Worm (Caenorhabditis elegans) whole organism, L4 larva: ENCODE results near the gene cope-1.

Experiments used
- F26F4.8 ChIP-seq: fragments of 200-800 bp; sonication (Bioruptor generic); conservative IDR thresholded peaks from 2 replicates; pipeline ENCODE4 v1.3.6; 2022; ENCODE audit warnings: missing genetic modification characterization, missing compliant biosample characterization
- F37D6.2 ChIP-seq: sonication (generic microtip); optimal IDR thresholded peaks from 2 replicates; lab custom pipeline; 2016; ENCODE audit warnings: mild to moderate bottlenecking, missing genetic modification characterization, missing compliant biosample characterization
- F44E2.7 ChIP-seq: fragments of 200-800 bp; sonication (Bioruptor generic); IDR thresholded peaks from 2 replicates; pipeline ENCODE4 v2.1.2; 2022; ENCODE audit warnings: missing genetic modification characterization, missing compliant biosample characterization
- Y105C5A.15 ChIP-seq: fragments of 200-800 bp; sonication (Bioruptor generic); IDR thresholded peaks from 2 replicates; pipeline ENCODE4 v1.3.6; 2022; ENCODE audit warnings: missing genetic modification characterization, missing compliant biosample characterization
- ZK546.5 ChIP-seq, 2 experiments: sonication (generic microtip); optimal IDR thresholded peaks; 2 replicates each; lab custom pipeline; 2017; ENCODE audit warnings: missing biosample characterization in 2 of 2, missing genetic modification characterization in 2 of 2
- arid-1 ChIP-seq: fragments of 200-800 bp; sonication (Bioruptor generic); conservative IDR thresholded peaks from 2 replicates; pipeline ENCODE4 v1.3.6; 2022; ENCODE audit warnings: missing genetic modification reagents, missing genetic modification characterization, missing compliant biosample characterization
- ceh-20 ChIP-seq: fragments of 200-800 bp; sonication (Bioruptor generic); IDR thresholded peaks from 2 replicates; pipeline ENCODE4 v1.3.6; 2022; ENCODE audit warnings: missing genetic modification reagents, missing genetic modification characterization, missing compliant biosample characterization
- ceh-82 ChIP-seq: sonication (generic microtip); optimal IDR thresholded peaks from 2 replicates; lab custom pipeline; 2017; ENCODE audit warnings: missing biosample characterization, missing genetic modification characterization
- ces-1 ChIP-seq: fragments of 150-350 bp; sonication (generic microtip); optimal IDR thresholded peaks from 4 replicates; lab custom pipeline; 2014; ENCODE audit warnings: missing biosample characterization, missing genetic modification reagents, missing genetic modification characterization
- daf-16 ChIP-seq, 3 experiments: sonication (generic microtip); optimal IDR thresholded peaks; 2 replicates each; lab custom pipeline; 2016 to 2017; ENCODE audit warnings: missing genetic modification characterization in 3 of 3, missing genetic modification reagents in 3 of 3, mild to moderate bottlenecking in 2 of 3, missing compliant biosample characterization in 2 of 3, missing biosample characterization in 1 of 3, moderate library complexity in 1 of 3
- daf-8 ChIP-seq: fragments of 200-800 bp; sonication (Bioruptor generic); IDR thresholded peaks from 2 replicates; pipeline ENCODE4 v1.3.6; 2022; ENCODE audit warnings: missing genetic modification characterization, missing compliant biosample characterization
- duxl-1 ChIP-seq: sonication (generic microtip); optimal IDR thresholded peaks from 2 replicates; lab custom pipeline; 2016; ENCODE audit warnings: mild to moderate bottlenecking, missing genetic modification characterization, moderate library complexity, missing compliant biosample characterization; ENCODE audit not compliant: poor library complexity
- dve-1 ChIP-seq: sonication (generic microtip); optimal IDR thresholded peaks from 2 replicates; lab custom pipeline; 2017; ENCODE audit warnings: antibody characterized with exemption, mild to moderate bottlenecking, missing genetic modification characterization, missing compliant biosample characterization; ENCODE audit not compliant: insufficient read depth
- egl-27 ChIP-seq: sonication (generic microtip); optimal IDR thresholded peaks from 3 replicates; lab custom pipeline; 2017; ENCODE audit warnings: missing biosample characterization, missing genetic modification reagents, missing genetic modification characterization
- hif-1 ChIP-seq, 2 experiments: sonication (generic microtip); optimal IDR thresholded peaks; 2 replicates each; lab custom pipeline; 2016 to 2017; ENCODE audit warnings: missing compliant biosample characterization in 2 of 2, missing genetic modification characterization in 2 of 2, missing genetic modification reagents in 2 of 2, missing genotype in 2 of 2, mild to moderate bottlenecking in 1 of 2
- hlh-11 ChIP-seq: fragments of 200-800 bp; sonication (Bioruptor generic); optimal IDR thresholded peaks from 2 replicates; lab custom pipeline; 2018; ENCODE audit warnings: mild to moderate bottlenecking, missing genetic modification characterization, missing compliant biosample characterization
- hmg-1.1 ChIP-seq: fragments of 200-800 bp; sonication (Bioruptor generic); IDR thresholded peaks from 2 replicates; pipeline ENCODE4 v1.3.6; 2022; ENCODE audit warnings: missing genetic modification reagents, missing genetic modification characterization, missing compliant biosample characterization
- lin-15B ChIP-seq: fragments of 150-350 bp; sonication (generic microtip); optimal IDR thresholded peaks from 3 replicates; lab custom pipeline; 2014; ENCODE audit warnings: missing biosample characterization, missing genetic modification characterization
- lin-29 ChIP-seq: fragments of 200-800 bp; sonication (Bioruptor generic); IDR thresholded peaks from 2 replicates; pipeline ENCODE4 v1.3.6; 2022; ENCODE audit warnings: missing genetic modification reagents, missing genetic modification characterization, missing compliant biosample characterization
- lin-38 ChIP-seq: fragments of 200-800 bp; sonication (Bioruptor generic); IDR thresholded peaks from 2 replicates; pipeline ENCODE4 v1.3.6; 2022; ENCODE audit warnings: missing genetic modification reagents, missing genetic modification characterization, missing compliant biosample characterization
- mdl-1 ChIP-seq, 2 experiments: fragments of 150-350 bp in 1 of 2; sonication (generic microtip) in 1 of 2; optimal IDR thresholded peaks; 2 replicates each; lab custom pipeline; 2014 to 2017; ENCODE audit warnings: missing biosample characterization in 2 of 2, missing genetic modification characterization in 2 of 2
- mep-1 ChIP-seq: fragments of 150-350 bp; sonication (generic microtip); optimal IDR thresholded peaks from 3 replicates; lab custom pipeline; 2014; ENCODE audit warnings: missing biosample characterization, missing genetic modification characterization
- mes-2 ChIP-seq: sonication (generic microtip); optimal IDR thresholded peaks from 2 replicates; lab custom pipeline; 2016; ENCODE audit warnings: missing genotype, mild to moderate bottlenecking, missing genetic modification characterization, missing compliant biosample characterization; ENCODE audit not compliant: poor library complexity, severe bottlenecking
- nhr-102 ChIP-seq: sonication (generic microtip); optimal IDR thresholded peaks from 2 replicates; lab custom pipeline; 2016; ENCODE audit warnings: mild to moderate bottlenecking, missing genetic modification characterization, moderate library complexity, missing compliant biosample characterization
- nhr-11 ChIP-seq: fragments of 150-350 bp; optimal IDR thresholded peaks from 2 replicates; lab custom pipeline; 2014; ENCODE audit warnings: missing biosample characterization, missing genetic modification characterization
- nhr-111 ChIP-seq: fragments of 200-800 bp; sonication (Bioruptor generic); optimal IDR thresholded peaks from 2 replicates; lab custom pipeline; 2018; ENCODE audit warnings: mild to moderate bottlenecking, missing genetic modification characterization, missing compliant biosample characterization
- nhr-237 ChIP-seq: sonication (generic microtip); optimal IDR thresholded peaks from 2 replicates; lab custom pipeline; 2017; ENCODE audit warnings: missing biosample characterization, missing genetic modification characterization
- nhr-28 ChIP-seq: fragments of 150-350 bp; optimal IDR thresholded peaks from 2 replicates; lab custom pipeline; 2014; ENCODE audit warnings: missing biosample characterization, missing genetic modification characterization
- nhr-42 ChIP-seq: fragments of 200-800 bp; sonication (Bioruptor generic); IDR thresholded peaks from 2 replicates; pipeline ENCODE4 v1.3.6; 2022; ENCODE audit warnings: missing genetic modification characterization, missing compliant biosample characterization
- pha-4 ChIP-seq, 2 experiments: fragments of 150-350 bp in 1 of 2; fragments of 200-800 bp in 1 of 2; sonication (Bioruptor generic) in 1 of 2; IDR thresholded peaks in 1 of 2; optimal IDR thresholded peaks in 1 of 2; 2 replicates each; pipeline versions ENCODE4 v1.3.6 to Lab custom; 2014 to 2022; ENCODE audit warnings: missing genetic modification characterization in 2 of 2, missing genetic modification reagents in 2 of 2, missing biosample characterization in 1 of 2, missing compliant biosample characterization in 1 of 2
- php-3 ChIP-seq: fragments of 200-800 bp; sonication (Bioruptor generic); IDR thresholded peaks from 2 replicates; pipeline ENCODE4 v1.3.6; 2022; ENCODE audit warnings: missing genetic modification reagents, missing genetic modification characterization, missing compliant biosample characterization
- rbr-2 ChIP-seq: sonication (generic microtip); optimal IDR thresholded peaks from 2 replicates; lab custom pipeline; 2016; ENCODE audit warnings: missing genotype, missing genetic modification characterization, missing compliant biosample characterization
- spr-3 ChIP-seq: fragments of 200-800 bp; sonication (Bioruptor generic); optimal IDR thresholded peaks from 2 replicates; lab custom pipeline; 2018; ENCODE audit warnings: mild to moderate bottlenecking, missing genetic modification characterization, missing compliant biosample characterization
- unc-130 ChIP-seq: sonication (generic microtip); optimal IDR thresholded peaks from 2 replicates; lab custom pipeline; 2016; ENCODE audit warnings: missing genetic modification reagents, missing genetic modification characterization, missing compliant biosample characterization
- unc-39 ChIP-seq: sonication (generic microtip); optimal IDR thresholded peaks from 2 replicates; lab custom pipeline; 2017; ENCODE audit warnings: missing biosample characterization, missing genetic modification characterization
- zip-11 ChIP-seq: fragments of 200-800 bp; sonication (Bioruptor generic); IDR thresholded peaks from 2 replicates; pipeline ENCODE4 v1.3.6; 2022; ENCODE audit warnings: missing genetic modification characterization, missing compliant biosample characterization
- ztf-11 ChIP-seq: fragments of 150-350 bp; optimal IDR thresholded peaks from 2 replicates; lab custom pipeline; 2014; ENCODE audit warnings: missing biosample characterization, missing genetic modification characterization

Gene cope-1

ce11 chrIII:13388621-13389020 is 37.4 kb upstream of the cope-1 start (continued):
- no peak for TF ChIP-seq ceh-20 (GFP tag; lab: Robert Waterston, UW)
- TF ChIP-seq nhr-28 (tag; lab: Kevin White, UChicago) = peak; percentile 31
- TF ChIP-seq lin-15B (tag; lab: Kevin White, UChicago) = no peak
- TF ChIP-seq nhr-42 (GFP tag; lab: Robert Waterston, UW) = no peak
- peak; percentile 47 for TF ChIP-seq dve-1 (tag; lab: Kevin White, UChicago)
- no peak for TF ChIP-seq duxl-1 (tag; lab: Kevin White, UChicago)
- no peak for TF ChIP-seq mes-2 (tag; lab: Kevin White, UChicago)
- TF ChIP-seq, all 104 proteins: peak for 6

DNA sequence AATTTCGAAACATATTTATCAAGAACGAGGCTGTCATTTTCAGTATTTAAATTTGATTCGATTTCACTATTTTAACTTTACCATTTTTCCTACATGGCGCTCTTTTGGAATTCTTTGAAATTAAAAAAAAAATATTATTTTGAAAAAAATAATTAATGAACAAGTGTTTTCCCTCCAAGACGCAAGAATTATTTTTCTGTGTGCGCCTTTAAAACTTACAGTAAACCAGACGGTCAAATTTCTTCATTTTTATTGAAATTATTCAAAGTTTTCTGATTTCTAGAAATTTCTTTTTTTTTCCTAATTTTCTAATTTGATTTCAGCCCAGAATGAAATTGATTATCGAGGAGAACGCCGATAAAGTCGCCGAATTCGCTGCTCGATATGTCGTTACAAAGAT is 37.0 kb upstream of the cope-1 start, which contains the start of gene T03F6.3:
T03F6.3 (plus strand) TSS at position 318 of the 400 bp plus-strand sequence.
- no peak for TF ChIP-seq nhr-42 (GFP tag; lab: Robert Waterston, UW)
- no peak for TF ChIP-seq nhr-11 (tag; lab: Kevin White, UChicago)
- TF ChIP-seq F37D6.2 (tag; lab: Kevin White, UChicago) = no peak
- no peak for TF ChIP-seq lin-38 (GFP tag; lab: Robert Waterston, UW)
- no peak for TF ChIP-seq daf-8
- TF ChIP-seq nhr-111 (GFP tag; lab: Kevin White, UChicago) = no peak
- no peak for TF ChIP-seq spr-3 (GFP tag; lab: Kevin White, UChicago)
- TF ChIP-seq ces-1 (GFP tag; lab: Kevin White, UChicago) = no peak
- no peak for TF ChIP-seq ceh-82 (tag; lab: Kevin White, UChicago)
- no peak for TF ChIP-seq pha-4 (GFP tag; IDR thresholded peaks at IDR 0.05; lab: Robert Waterston, UW)
- no peak for TF ChIP-seq pha-4 (tag; optimal IDR thresholded peaks at IDR 0.05; lab: Kevin White, UChicago)
- TF ChIP-seq mep-1 (tag; lab: Kevin White, UChicago) = no peak
- TF ChIP-seq arid-1 (GFP tag; lab: Robert Waterston, UW) = no peak

DNA sequence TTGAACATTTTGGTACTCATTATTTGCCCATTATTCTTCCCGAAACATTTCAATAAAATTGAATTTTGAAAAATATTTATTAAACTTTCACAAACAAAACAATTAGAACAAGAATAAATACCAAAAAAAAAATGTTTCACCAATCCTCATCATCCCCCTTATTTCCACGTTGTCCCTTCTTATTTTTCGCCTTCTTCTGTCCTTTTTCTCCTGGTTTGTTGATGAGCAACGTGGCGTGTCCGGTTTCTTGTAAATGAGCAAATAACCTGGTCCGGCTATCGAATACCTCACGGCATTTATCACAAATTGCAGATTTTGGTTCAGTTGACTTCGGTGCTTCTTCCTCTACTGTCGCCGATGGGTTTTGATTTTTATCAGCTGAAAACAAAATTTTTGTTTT is 35.3 kb upstream of the cope-1 start:
- TF ChIP-seq rbr-2 (tag; lab: Kevin White, UChicago) (no peak), lin-29 (GFP tag; lab: Robert Waterston, UW) (no peak), nhr-11 (tag; lab: Kevin White, UChicago) (no peak), nhr-237 (tag; lab: Kevin White, UChicago) (no peak), hlh-11 (no peak), php-3 (GFP tag; lab: Robert Waterston, UW) (no peak), egl-27 (tag; lab: Kevin White, UChicago) (no peak), ZK546.5 (tag; optimal IDR thresholded peaks at IDR 0.05; lab: Kevin White, UChicago) (no peak), mdl-1 (tag; optimal IDR thresholded peaks at IDR 0.05; lab: Kevin White, UChicago) (no peak), nhr-42 (GFP tag; lab: Robert Waterston, UW) (no peak), unc-130 (GFP tag; lab: Kevin White, UChicago) (no peak), F26F4.8 (GFP tag; lab: Robert Waterston, UW) (no peak), Y105C5A.15 (no peak), nhr-28 (tag; lab: Kevin White, UChicago) (no peak)

- TF ChIP-seq daf-16 (GFP tag; optimal IDR thresholded peaks at IDR 0.05; lab: Kevin White, UChicago) (no peak), daf-16 (tag; optimal IDR thresholded peaks at IDR 0.05; lab: Kevin White, UChicago) (no peak), zip-11 (GFP tag; lab: Robert Waterston, UW) (no peak), hmg-1.1 (no peak), nhr-102 (tag; lab: Kevin White, UChicago) (no peak), F44E2.7 (no peak), unc-39 (tag; lab: Kevin White, UChicago) (no peak), ztf-11 (no peak), hif-1 (tag; optimal IDR thresholded peaks at IDR 0.05; lab: Kevin White, UChicago) (no peak)
Measured at ce11 chrIII:13393239-13393638, 32.8 kb upstream of the cope-1 start, which contains the start of gene dnj-17. TSS of gene dnj-17 (minus strand) at chrIII:13393339.
